Fruit fly (Drosophila melanogaster): ENCODE measurements around the gene CG12104.

CG12104 gene

dm6 chr3L:1637652-1638051 lies 35.2 kb upstream of the CG12104 start, which contains the start of gene nSyb:
TSS of gene nSyb (minus strand) at chr3L:1637752.
- TF ChIP-seq fru (GFP tag; optimal IDR thresholded peaks at IDR 0.05) = no peak
- TF ChIP-seq rgr (GFP tag; optimal IDR thresholded peaks at IDR 0.05) = no peak
- TF ChIP-seq jim (GFP tag; optimal IDR thresholded peaks at IDR 0.05) = no peak
- TF ChIP-seq N (GFP tag; optimal IDR thresholded peaks at IDR 0.05) = no peak

dm6 chr3L:1636886-1637285 lies 34.4 kb upstream of the CG12104 start:
- TF ChIP-seq ey (GFP tag; optimal IDR thresholded peaks at IDR 0.05) = no peak

- TF ChIP-seq ey (GFP tag; optimal IDR thresholded peaks at IDR 0.05) = peak; percentile 43
- TF ChIP-seq Abd-B (GFP tag; optimal IDR thresholded peaks at IDR 0.05) = no peak
- peak; percentile 41 for TF ChIP-seq Vsx2 (GFP tag; optimal IDR thresholded peaks at IDR 0.05; ENCODE audit: partially characterized antibody)
- TF ChIP-seq Dif (GFP tag; optimal IDR thresholded peaks at IDR 0.05; ENCODE audit: partially characterized antibody) = peak; percentile 29
- no peak for TF ChIP-seq brk (GFP tag; optimal IDR thresholded peaks at IDR 0.05)
- TF ChIP-seq foxo (GFP tag; optimal IDR thresholded peaks at IDR 0.05) = peak in 1 of 2 experiments; percentile 17
- peak; percentile 6 for TF ChIP-seq OdsH (GFP tag; optimal IDR thresholded peaks at IDR 0.05)
- TF ChIP-seq rgr (GFP tag; optimal IDR thresholded peaks at IDR 0.05) = peak; percentile 9
These were observed 26.7 kb upstream of the CG12104 start, which contains the start of gene GC for dm6 chr3L:1629064-1629777. TSS of gene GC (minus strand) at chr3L:1629301.

- TF ChIP-seq OdsH (GFP tag; optimal IDR thresholded peaks at IDR 0.05) = no peak
- TF ChIP-seq dl (GFP tag; optimal IDR thresholded peaks at IDR 0.05; ENCODE audit: insufficient read depth in 1 of 2, partially characterized antibody in 2 of 2) = no peak
- TF ChIP-seq Dif (GFP tag; optimal IDR thresholded peaks at IDR 0.05; ENCODE audit: partially characterized antibody) = peak; percentile 16
- no peak for TF ChIP-seq Dfd (GFP tag; optimal IDR thresholded peaks at IDR 0.05)
- TF ChIP-seq Vsx2 (GFP tag; optimal IDR thresholded peaks at IDR 0.05; ENCODE audit: partially characterized antibody) = peak; percentile 58
- no peak for TF ChIP-seq Myc (optimal IDR thresholded peaks at IDR 0.05)
- TF ChIP-seq CG9705 (GFP tag; optimal IDR thresholded peaks at IDR 0.05) = no peak
- TF ChIP-seq Hnf4 (GFP tag; optimal IDR thresholded peaks at IDR 0.05) = no peak
These were observed 25.8 kb upstream of the CG12104 start, which contains the start of gene CG13928 for dm6 chr3L:1628176-1628866. TSS of gene CG13928 (minus strand) at chr3L:1628377.

- TF ChIP-seq woc (GFP tag; optimal IDR thresholded peaks at IDR 0.05) = no peak
- TF ChIP-seq Vsx2 (GFP tag; optimal IDR thresholded peaks at IDR 0.05; ENCODE audit: partially characterized antibody) = peak; percentile 15
- no peak for TF ChIP-seq Mio (GFP tag; optimal IDR thresholded peaks at IDR 0.05)
- TF ChIP-seq N (GFP tag; optimal IDR thresholded peaks at IDR 0.05) = no peak
- no peak for TF ChIP-seq ey (GFP tag; optimal IDR thresholded peaks at IDR 0.05)
- no peak for TF ChIP-seq sage (GFP tag; optimal IDR thresholded peaks at IDR 0.05)
- no peak for TF ChIP-seq br (GFP tag; optimal IDR thresholded peaks at IDR 0.05)
These were observed 24.4 kb upstream of the CG12104 start for dm6 chr3L:1626924-1627323.

dm6 chr3L:1618116-1618727 lies 15.7 kb upstream of the CG12104 start, which contains the start of the genes CG13926, ABCB7 and CG33230:
TSS of gene CG13926 (minus strand) at chr3L:1618158.
TSS of gene ABCB7 (plus strand) at chr3L:1618414.
TSS of gene CG33230 (plus strand) at chr3L:1618414.
- TF ChIP-seq ey (GFP tag; optimal IDR thresholded peaks at IDR 0.05) = peak; percentile 43
- TF ChIP-seq N (GFP tag; optimal IDR thresholded peaks at IDR 0.05) = no peak
- TF ChIP-seq woc (GFP tag; optimal IDR thresholded peaks at IDR 0.05) = peak; percentile 88
- TF ChIP-seq rgr (GFP tag; optimal IDR thresholded peaks at IDR 0.05) = peak; percentile 46
- peak; percentile 47 for TF ChIP-seq Hr83 (GFP tag; optimal IDR thresholded peaks at IDR 0.05; ENCODE audit: poor library complexity, severe bottlenecking)
- TF ChIP-seq CG9705 (GFP tag; optimal IDR thresholded peaks at IDR 0.05) = no peak
- TF ChIP-seq usp (GFP tag; optimal IDR thresholded peaks at IDR 0.05) = no peak
- no peak for TF ChIP-seq tai (GFP tag; optimal IDR thresholded peaks at IDR 0.05)
- no peak for TF ChIP-seq Dif (GFP tag; optimal IDR thresholded peaks at IDR 0.05; ENCODE audit: partially characterized antibody)
- no peak for TF ChIP-seq lola (GFP tag; optimal IDR thresholded peaks at IDR 0.05)
- TF ChIP-seq psq (GFP tag; optimal IDR thresholded peaks at IDR 0.05) = no peak
- TF ChIP-seq Rel (GFP tag; optimal IDR thresholded peaks at IDR 0.05) = no peak
- TF ChIP-seq Rel (tag; optimal IDR thresholded peaks at IDR 0.05) = peak; percentile 35
- no peak for TF ChIP-seq Vsx2 (GFP tag; optimal IDR thresholded peaks at IDR 0.05; ENCODE audit: partially characterized antibody)
- TF ChIP-seq dl (GFP tag; optimal IDR thresholded peaks at IDR 0.05; ENCODE audit: insufficient read depth in 1 of 2, partially characterized antibody in 2 of 2) = no peak
- TF ChIP-seq jim (GFP tag; optimal IDR thresholded peaks at IDR 0.05) = no peak
- TF ChIP-seq Sp1 (GFP tag; optimal IDR thresholded peaks at IDR 0.05) = peak; percentile 31
- no peak for TF ChIP-seq dmrt93B (GFP tag; optimal IDR thresholded peaks at IDR 0.05)
- peak; percentile 8 for TF ChIP-seq br (GFP tag; optimal IDR thresholded peaks at IDR 0.05)
- no peak for TF ChIP-seq Dfd (GFP tag; optimal IDR thresholded peaks at IDR 0.05)
- TF ChIP-seq HLH106 (tag; optimal IDR thresholded peaks at IDR 0.05) = peak; percentile 59
- peak; percentile 64 for TF ChIP-seq h (GFP tag; optimal IDR thresholded peaks at IDR 0.05)
- TF ChIP-seq sv (GFP tag; optimal IDR thresholded peaks at IDR 0.05) = no peak
- TF ChIP-seq pan (optimal IDR thresholded peaks at IDR 0.05) = no peak
- TF ChIP-seq Myc (optimal IDR thresholded peaks at IDR 0.05) = peak; percentile 88
- no peak for TF ChIP-seq Hr78 (GFP tag; optimal IDR thresholded peaks at IDR 0.05)
- no peak for TF ChIP-seq Hnf4 (GFP tag; optimal IDR thresholded peaks at IDR 0.05)
- peak; percentile 58 for TF ChIP-seq fru (GFP tag; optimal IDR thresholded peaks at IDR 0.05)

Measured in whole organism, wandering third instar larva.